Fruit fly (Drosophila melanogaster) whole organism, embryonic: ENCODE measurements around the gene CG17364.
A peak's percentile ranks its signal among the peaks of the same experiment; 100 is the strongest.

Source experiments
- CG10147 ChIP-seq: fragments of 200-800 bp; sonication (Bioruptor generic); optimal IDR thresholded peaks from 2 replicates; lab custom pipeline; 2019; ENCODE audit warnings: missing biosample characterization, mild to moderate bottlenecking, missing genetic modification characterization, moderate library complexity
- CG10321 ChIP-seq: fragments of 200-800 bp; sonication (Bioruptor generic); IDR thresholded peaks from 2 replicates; pipeline ENCODE4 v1.3.6; 2022; ENCODE audit warnings: missing biosample characterization, missing genetic modification characterization
- CG13624 ChIP-seq: fragments of 200-800 bp; sonication (Bioruptor generic); optimal IDR thresholded peaks from 2 replicates; lab custom pipeline; 2016; ENCODE audit warnings: missing biosample characterization, missing genetic modification characterization
- CG13775 ChIP-seq: fragments of 200-800 bp; sonication (Bioruptor generic); optimal IDR thresholded peaks from 3 replicates; lab custom pipeline; 2017; ENCODE audit warnings: missing biosample characterization, mild to moderate bottlenecking, missing genetic modification characterization
- CG14441 ChIP-seq: fragments of 200-800 bp; sonication (Bioruptor generic); IDR thresholded peaks from 2 replicates; pipeline ENCODE4 v1.3.6; 2022; ENCODE audit warnings: missing biosample characterization, missing genetic modification characterization
- CG17612 ChIP-seq: fragments of 200-800 bp; sonication (Bioruptor generic); IDR thresholded peaks from 2 replicates; pipeline ENCODE4 v1.3.6; 2022; ENCODE audit warnings: missing biosample characterization, missing genetic modification characterization
- CG17802 ChIP-seq: fragments of 200-800 bp; sonication (Bioruptor generic); optimal IDR thresholded peaks from 2 replicates; lab custom pipeline; 2018; ENCODE audit warnings: missing biosample characterization, mild to moderate bottlenecking, missing genetic modification characterization, moderate library complexity
- CG18262 ChIP-seq: fragments of 200-800 bp; optimal IDR thresholded peaks from 3 replicates; lab custom pipeline; 2019; ENCODE audit warnings: missing biosample characterization, mild to moderate bottlenecking, missing genetic modification characterization, moderate library complexity
- CG18619 ChIP-seq: fragments of 200-800 bp; sonication (Bioruptor generic); optimal IDR thresholded peaks from 3 replicates; lab custom pipeline; 2017; ENCODE audit warnings: missing biosample characterization, mild to moderate bottlenecking, missing genetic modification characterization
- CG2120 ChIP-seq: fragments of 200-800 bp; sonication (Bioruptor generic); optimal IDR thresholded peaks from 3 replicates; lab custom pipeline; 2016; ENCODE audit warnings: missing biosample characterization, missing genetic modification characterization
- CG2129 ChIP-seq: fragments of 200-800 bp; sonication (Bioruptor generic); IDR thresholded peaks from 2 replicates; pipeline ENCODE4 v1.3.6; 2022; ENCODE audit warnings: missing biosample characterization, missing genetic modification characterization; ENCODE audit not compliant: partially characterized antibody
- CG2712 ChIP-seq: fragments of 200-800 bp; optimal IDR thresholded peaks from 3 replicates; lab custom pipeline; 2019; ENCODE audit warnings: missing biosample characterization, mild to moderate bottlenecking, missing genetic modification characterization, moderate library complexity
- CG3281 ChIP-seq: fragments of 200-800 bp; sonication (Bioruptor generic); optimal IDR thresholded peaks from 3 replicates; lab custom pipeline; 2017; ENCODE audit warnings: missing biosample characterization, mild to moderate bottlenecking, missing genetic modification characterization
- CG5180 ChIP-seq: fragments of 200-800 bp; sonication (Bioruptor generic); optimal IDR thresholded peaks from 3 replicates; lab custom pipeline; 2017; ENCODE audit warnings: missing biosample characterization, missing genetic modification characterization, mild to moderate bottlenecking, moderate library complexity, missing genetic modification reagents
- CG5953 ChIP-seq: fragments of 200-800 bp; sonication (Bioruptor generic); IDR thresholded peaks from 2 replicates; pipeline ENCODE4 v1.3.6; 2022; ENCODE audit warnings: missing biosample characterization, missing genetic modification characterization
- CG6175 ChIP-seq: fragments of 200-800 bp; sonication (Bioruptor generic); IDR thresholded peaks from 3 replicates; pipeline ENCODE4 v1.3.6; 2022; ENCODE audit warnings: missing biosample characterization, missing genetic modification characterization
- CG7357 ChIP-seq: fragments of 200-800 bp; sonication (Bioruptor generic); IDR thresholded peaks from 3 replicates; pipeline ENCODE4 v1.3.6; 2022; ENCODE audit warnings: missing biosample characterization, missing genetic modification characterization
- CG7556 ChIP-seq: fragments of 200-800 bp; sonication (Bioruptor generic); optimal IDR thresholded peaks from 2 replicates; lab custom pipeline; 2017; ENCODE audit warnings: missing biosample characterization, mild to moderate bottlenecking, missing genetic modification characterization
- CG8765 ChIP-seq: fragments of 200-800 bp; sonication (Bioruptor generic); IDR thresholded peaks from 2 replicates; pipeline ENCODE4 v1.3.6; 2022; ENCODE audit warnings: missing biosample characterization, missing genetic modification characterization
- D19B ChIP-seq: fragments of 200-800 bp; sonication (Bioruptor generic); optimal IDR thresholded peaks from 2 replicates; lab custom pipeline; 2017; ENCODE audit warnings: missing biosample characterization, mild to moderate bottlenecking, missing genetic modification characterization
- Dip3 ChIP-seq: fragments of 200-800 bp; sonication (Bioruptor generic); optimal IDR thresholded peaks from 3 replicates; lab custom pipeline; 2016; ENCODE audit warnings: missing biosample characterization, missing genetic modification characterization
- Gsc ChIP-seq: fragments of 200-800 bp; sonication (Bioruptor generic); IDR thresholded peaks from 2 replicates; pipeline ENCODE4 v1.3.6; 2022; ENCODE audit warnings: missing biosample characterization, missing genetic modification characterization
- H15 ChIP-seq: fragments of 200-800 bp; sonication (Bioruptor generic); IDR thresholded peaks from 3 replicates; pipeline ENCODE4 v1.3.6; 2022; ENCODE audit warnings: missing biosample characterization, missing genetic modification characterization
- Hey ChIP-seq: fragments of 200-800 bp; sonication (Bioruptor generic); optimal IDR thresholded peaks from 3 replicates; lab custom pipeline; 2018; ENCODE audit warnings: missing biosample characterization, mild to moderate bottlenecking, missing genetic modification characterization
- Lhr ChIP-seq: fragments of 200-800 bp; sonication (Bioruptor generic); optimal IDR thresholded peaks from 3 replicates; lab custom pipeline; 2017; ENCODE audit warnings: mild to moderate bottlenecking, missing biosample characterization, missing genetic modification reagents, missing genetic modification characterization
- Opbp ChIP-seq: fragments of 200-800 bp; sonication (Bioruptor generic); IDR thresholded peaks from 3 replicates; pipeline ENCODE4 v1.3.6; 2022; ENCODE audit warnings: missing biosample characterization, missing genetic modification characterization; ENCODE audit not compliant: partially characterized antibody
- Optix ChIP-seq: fragments of 200-800 bp; sonication (Bioruptor generic); IDR thresholded peaks from 3 replicates; pipeline ENCODE4 v1.3.6; 2022; ENCODE audit warnings: missing biosample characterization, missing genetic modification characterization
- Poxn ChIP-seq: fragments of 200-800 bp; sonication (Bioruptor generic); IDR thresholded peaks from 2 replicates; pipeline ENCODE4 v1.3.6; 2022; ENCODE audit warnings: missing biosample characterization, missing genetic modification characterization
- Side ChIP-seq: fragments of 200-800 bp; sonication (Bioruptor generic); optimal IDR thresholded peaks from 2 replicates; lab custom pipeline; 2016; ENCODE audit warnings: missing biosample characterization, missing genetic modification characterization
- Vsx1 ChIP-seq: fragments of 200-800 bp; sonication (Bioruptor generic); optimal IDR thresholded peaks from 2 replicates; lab custom pipeline; 2017; ENCODE audit warnings: missing biosample characterization, mild to moderate bottlenecking, missing genetic modification characterization, missing genetic modification reagents
- bcd ChIP-seq: fragments of 200-800 bp; sonication (Bioruptor generic); optimal IDR thresholded peaks from 2 replicates; lab custom pipeline; 2017; ENCODE audit warnings: missing biosample characterization, mild to moderate bottlenecking, missing genetic modification characterization
- corto ChIP-seq: fragments of 200-800 bp; sonication (Bioruptor generic); optimal IDR thresholded peaks from 2 replicates; lab custom pipeline; 2016; ENCODE audit warnings: missing biosample characterization, mild to moderate bottlenecking, missing genetic modification characterization, moderate library complexity
- crol ChIP-seq: fragments of 200-800 bp; sonication (Bioruptor generic); IDR thresholded peaks from 2 replicates; pipeline ENCODE4 v1.3.6; 2022; ENCODE audit warnings: missing biosample characterization, missing genetic modification characterization
- dati ChIP-seq: fragments of 200-800 bp; sonication (Bioruptor generic); IDR thresholded peaks from 2 replicates; pipeline ENCODE4 v1.3.6; 2022; ENCODE audit warnings: missing biosample characterization, missing genetic modification characterization
- eve ChIP-seq, 2 experiments: fragments of >200 bp; optimal IDR thresholded peaks; 2 replicates each; lab custom pipeline; 2017; ENCODE audit warnings: missing biosample characterization in 2 of 2, missing genetic modification characterization in 2 of 2
- exex ChIP-seq: fragments of 200-800 bp; sonication (Bioruptor generic); optimal IDR thresholded peaks from 4 replicates; lab custom pipeline; 2018; ENCODE audit warnings: missing biosample characterization, mild to moderate bottlenecking, missing genetic modification characterization, moderate library complexity
- eyg ChIP-seq: fragments of 200-800 bp; sonication (Bioruptor generic); optimal IDR thresholded peaks from 3 replicates; lab custom pipeline; 2016; ENCODE audit warnings: missing biosample characterization, missing genetic modification characterization
- fru ChIP-seq: fragments of >200 bp; optimal IDR thresholded peaks from 2 replicates; lab custom pipeline; 2017
- grn ChIP-seq: fragments of 200-800 bp; sonication (Bioruptor generic); optimal IDR thresholded peaks from 3 replicates; lab custom pipeline; 2017; ENCODE audit warnings: missing biosample characterization, missing genetic modification characterization
- ham ChIP-seq: fragments of 200-800 bp; sonication (Bioruptor generic); IDR thresholded peaks from 2 replicates; pipeline ENCODE4 v1.3.6; 2022; ENCODE audit warnings: missing biosample characterization, missing genetic modification characterization
- insv ChIP-seq, 2 experiments: fragments of 200-800 bp; sonication (Bioruptor generic); optimal IDR thresholded peaks; 3 replicates each; lab custom pipeline; 2016 to 2018; ENCODE audit warnings: missing biosample characterization in 2 of 2, missing genetic modification characterization in 2 of 2
- knrl ChIP-seq: fragments of 200-800 bp; sonication (Bioruptor generic); IDR thresholded peaks from 3 replicates; pipeline ENCODE4 v1.3.6; 2022; ENCODE audit warnings: missing biosample characterization, missing genetic modification characterization; ENCODE audit not compliant: partially characterized antibody
- odd ChIP-seq: fragments of 200-800 bp; sonication (Bioruptor generic); optimal IDR thresholded peaks from 2 replicates; lab custom pipeline; 2017; ENCODE audit warnings: missing biosample characterization, mild to moderate bottlenecking, missing genetic modification characterization
- repo ChIP-seq: fragments of 200-800 bp; sonication (Bioruptor generic); optimal IDR thresholded peaks from 2 replicates; lab custom pipeline; 2016; ENCODE audit warnings: missing biosample characterization, missing genetic modification characterization
- scrt ChIP-seq: fragments of 200-800 bp; sonication (Bioruptor generic); optimal IDR thresholded peaks from 2 replicates; lab custom pipeline; 2018; ENCODE audit warnings: missing biosample characterization, mild to moderate bottlenecking, missing genetic modification characterization, moderate library complexity
- sug ChIP-seq: fragments of 200-800 bp; optimal IDR thresholded peaks from 2 replicates; lab custom pipeline; 2019; ENCODE audit warnings: missing biosample characterization, mild to moderate bottlenecking, missing genetic modification characterization, moderate library complexity
- tna ChIP-seq: fragments of 200-800 bp; sonication (Bioruptor generic); IDR thresholded peaks from 2 replicates; pipeline ENCODE4 v1.3.6; 2022; ENCODE audit warnings: missing biosample characterization, missing genetic modification characterization; ENCODE audit not compliant: partially characterized antibody
- trem ChIP-seq: fragments of 200-800 bp; optimal IDR thresholded peaks from 3 replicates; lab custom pipeline; 2019; ENCODE audit warnings: missing biosample characterization, mild to moderate bottlenecking, missing genetic modification characterization, moderate library complexity
- unc-4 ChIP-seq: fragments of 200-800 bp; sonication (Bioruptor generic); IDR thresholded peaks from 2 replicates; pipeline ENCODE4 v1.3.6; 2022; ENCODE audit warnings: missing biosample characterization, missing genetic modification characterization; ENCODE audit not compliant: partially characterized antibody
- vnd ChIP-seq: fragments of 200-800 bp; sonication (Bioruptor generic); IDR thresholded peaks from 3 replicates; pipeline ENCODE4 v1.3.6; 2022; ENCODE audit warnings: missing biosample characterization, missing genetic modification characterization; ENCODE audit not compliant: partially characterized antibody

Gene CG17364

dm6 chr3L:14003297-14004040 lies 10.3 kb upstream of the CG17364 start (continued):
- TF ChIP-seq vnd (GFP tag; lab: Robert Waterston, UW) (no peak), CG14441 (GFP tag; lab: Robert Waterston, UW) (no peak), CG5180 (GFP tag; lab: Kevin White, UChicago) (no peak), Dip3 (GFP tag; lab: Kevin White, UChicago) (peak; percentile 31), Vsx1 (GFP tag; lab: Kevin White, UChicago) (no peak), trem (peak; percentile 65), Side (GFP tag; lab: Kevin White, UChicago) (no peak), CG2712 (peak; percentile 12), CG2120 (GFP tag; lab: Kevin White, UChicago) (peak; percentile 42), Poxn (GFP tag; lab: Robert Waterston, UW) (no peak), odd (GFP tag; lab: Kevin White, UChicago) (no peak), Hey (no peak), CG17612 (GFP tag; lab: Robert Waterston, UW) (no peak), knrl (GFP tag; lab: Robert Waterston, UW) (no peak), CG7357 (GFP tag; lab: Robert Waterston, UW) (no peak), Optix (GFP tag; lab: Robert Waterston, UW) (no peak), repo (GFP tag; lab: Kevin White, UChicago) (no peak), CG8765 (GFP tag; lab: Robert Waterston, UW) (no peak), insv (GFP tag; optimal IDR thresholded peaks at IDR 0.05; lab: Kevin White, UChicago) (no peak), Gsc (no peak), fru (no peak), sug (tag; lab: Kevin White, UChicago) (peak; percentile 21), H15 (GFP tag; lab: Robert Waterston, UW) (no peak), eyg (GFP tag; lab: Kevin White, UChicago) (no peak), eve (GFP tag; optimal IDR thresholded peaks at IDR 0.05; lab: Kevin White, UChicago) (no peak), CG5953 (GFP tag; lab: Robert Waterston, UW) (no peak), scrt (no peak), CG10147 (GFP tag; lab: Kevin White, UChicago) (no peak), bcd (GFP tag; lab: Kevin White, UChicago) (no peak), CG13775 (GFP tag; lab: Kevin White, UChicago) (peak; percentile 14), CG6175 (GFP tag; lab: Robert Waterston, UW) (no peak), CG13624 (no peak), crol (GFP tag; lab: Robert Waterston, UW) (no peak), D19B (GFP tag; lab: Kevin White, UChicago) (peak; percentile 13), CG10321 (GFP tag; lab: Robert Waterston, UW) (peak; percentile 93), CG2129 (GFP tag; lab: Robert Waterston, UW) (no peak), CG18619 (GFP tag; lab: Kevin White, UChicago) (peak; percentile 12), CG18262 (peak; percentile 18), unc-4 (no peak), ham (no peak), Opbp (GFP tag; lab: Robert Waterston, UW) (peak; percentile 50; the same call in 2 of the 3 replicates), CG7556 (GFP tag; lab: Kevin White, UChicago) (peak; percentile 20), dati (GFP tag; lab: Robert Waterston, UW) (no peak), CG3281 (GFP tag; lab: Kevin White, UChicago) (peak; percentile 27), tna (GFP tag; lab: Robert Waterston, UW) (peak; percentile 28; the same call in 1 of the 2 replicates), exex (no peak), Lhr (GFP tag; lab: Kevin White, UChicago) (no peak), grn (GFP tag; lab: Kevin White, UChicago) (no peak), CG17802 (tag; lab: Kevin White, UChicago) (no peak), corto (no peak)
